Fruit fly (Drosophila melanogaster): ENCODE data around the gene CG32486.

dm6 chr3L:3105531-3105930 lies 34.9 kb upstream of the CG32486 start:
- TF ChIP-seq CG8478 (optimal IDR thresholded peaks at IDR 0.05) (no peak), CTCF (optimal IDR thresholded peaks at IDR 0.05) (no peak)
